Fruit fly (Drosophila melanogaster) whole organism, adult: ENCODE results near the gene nab.

ENCODE experiments used
- CG11617 ChIP-seq: fragments of 200-800 bp; sonication (Bioruptor generic); optimal IDR thresholded peaks from 2 replicates; lab custom pipeline; 2017; ENCODE audit warnings: mild to moderate bottlenecking, missing biosample characterization, missing genetic modification reagents, missing genetic modification characterization
- CG12768 ChIP-seq: fragments of 200-800 bp; sonication (Bioruptor generic); optimal IDR thresholded peaks from 2 replicates; lab custom pipeline; 2017; ENCODE audit warnings: missing biosample characterization, missing genetic modification characterization, mild to moderate bottlenecking, moderate library complexity, missing genetic modification reagents
- CG14711 ChIP-seq: fragments of 200-800 bp; sonication (Bioruptor generic); optimal IDR thresholded peaks from 2 replicates; lab custom pipeline; 2018; ENCODE audit warnings: missing biosample characterization, mild to moderate bottlenecking, missing genetic modification characterization, moderate library complexity
- CG1620 ChIP-seq: fragments of 200-800 bp; sonication (Bioruptor generic); optimal IDR thresholded peaks from 2 replicates; lab custom pipeline; 2016; ENCODE audit warnings: missing biosample characterization, missing genetic modification characterization
- CG33017 ChIP-seq: fragments of 200-800 bp; sonication (Bioruptor generic); optimal IDR thresholded peaks from 2 replicates; lab custom pipeline; 2018; ENCODE audit warnings: missing biosample characterization, mild to moderate bottlenecking, missing genetic modification characterization, moderate library complexity
- CG5204 ChIP-seq: fragments of 200-800 bp; sonication (Bioruptor generic); optimal IDR thresholded peaks from 2 replicates; lab custom pipeline; 2016; ENCODE audit warnings: missing biosample characterization, missing genetic modification characterization
- CG7045 ChIP-seq: fragments of 200-800 bp; sonication (Bioruptor generic); optimal IDR thresholded peaks from 2 replicates; lab custom pipeline; 2017; ENCODE audit warnings: missing biosample characterization, mild to moderate bottlenecking, missing genetic modification characterization
- CG7101 ChIP-seq: fragments of 200-800 bp; sonication (Bioruptor generic); optimal IDR thresholded peaks from 2 replicates; lab custom pipeline; 2018; ENCODE audit warnings: missing biosample characterization, mild to moderate bottlenecking, missing genetic modification characterization, moderate library complexity
- Clk ChIP-seq: fragments of 200-800 bp; sonication (Bioruptor generic); optimal IDR thresholded peaks from 2 replicates; lab custom pipeline; 2017; ENCODE audit warnings: missing biosample characterization, missing genetic modification characterization
- Crg-1 ChIP-seq: fragments of 200-800 bp; sonication (Bioruptor generic); optimal IDR thresholded peaks from 2 replicates; lab custom pipeline; 2016; ENCODE audit warnings: missing biosample characterization, missing genetic modification characterization
- Hr96 ChIP-seq: fragments of 200-800 bp; sonication (Bioruptor generic); optimal IDR thresholded peaks from 2 replicates; lab custom pipeline; 2016; ENCODE audit warnings: missing biosample characterization, missing genetic modification characterization
- Mnt ChIP-seq: fragments of 200-800 bp; sonication (Bioruptor generic); optimal IDR thresholded peaks from 2 replicates; lab custom pipeline; 2016; ENCODE audit warnings: missing biosample characterization, mild to moderate bottlenecking, missing genetic modification characterization
- bab1 ChIP-seq: fragments of 200-800 bp; sonication (Bioruptor generic); optimal IDR thresholded peaks from 3 replicates; lab custom pipeline; 2019; ENCODE audit warnings: missing biosample characterization, mild to moderate bottlenecking, missing genetic modification characterization, moderate library complexity
- cic ChIP-seq: fragments of 200-800 bp; sonication (Bioruptor generic); optimal IDR thresholded peaks from 2 replicates; lab custom pipeline; 2017; ENCODE audit warnings: missing biosample characterization, mild to moderate bottlenecking, missing genetic modification characterization, moderate library complexity
- cnc ChIP-seq, 2 experiments: fragments of >200 bp; optimal IDR thresholded peaks; 2 replicates each; lab custom pipeline; 2017
- kay ChIP-seq: fragments of 200-800 bp; sonication (Bioruptor generic); peaks from one replicate; lab custom pipeline; 2016; ENCODE audit warnings: missing biosample characterization, missing genetic modification characterization, borderline replicate concordance
- ovo ChIP-seq: fragments of 200-800 bp; sonication (Bioruptor generic); optimal IDR thresholded peaks from 2 replicates; lab custom pipeline; 2016; ENCODE audit warnings: missing biosample characterization, missing genetic modification characterization
- pad ChIP-seq: fragments of 200-800 bp; sonication (Bioruptor generic); optimal IDR thresholded peaks from 3 replicates; lab custom pipeline; 2017; ENCODE audit warnings: missing biosample characterization, missing genetic modification characterization, mild to moderate bottlenecking, moderate library complexity, missing genetic modification reagents
- tj ChIP-seq: fragments of 200-800 bp; sonication (Bioruptor generic); optimal IDR thresholded peaks from 3 replicates; lab custom pipeline; 2017; ENCODE audit warnings: missing biosample characterization, mild to moderate bottlenecking, missing genetic modification characterization, moderate library complexity
- toe ChIP-seq: fragments of 200-800 bp; sonication (Bioruptor generic); optimal IDR thresholded peaks from 2 replicates; lab custom pipeline; 2016; ENCODE audit warnings: missing biosample characterization, missing genetic modification characterization

nab gene

DNA sequence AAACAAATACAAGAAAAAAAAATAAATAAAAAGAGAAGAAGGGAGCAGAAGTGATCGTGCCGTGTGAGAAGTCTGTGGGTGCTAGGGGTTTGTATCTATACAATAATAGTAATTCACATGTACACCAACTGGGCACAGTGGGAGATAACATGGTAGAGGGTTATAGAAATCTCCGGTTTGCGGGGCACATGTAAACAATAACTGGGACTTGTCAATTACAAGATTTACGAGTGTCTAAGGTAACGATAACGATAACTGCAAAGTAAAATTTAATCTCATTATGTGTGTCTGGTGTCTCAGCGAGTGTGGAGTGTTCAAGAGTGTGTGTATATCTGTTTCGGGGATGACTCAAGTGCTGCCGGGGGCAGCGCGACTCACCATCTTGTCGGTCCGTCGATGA, 30.0 kb downstream of the nab start:
- TF ChIP-seq ovo (GFP tag; lab: Kevin White, UChicago) = no peak
- peak; percentile 88 for TF ChIP-seq cic (GFP tag; lab: Kevin White, UChicago)
- TF ChIP-seq cnc (optimal IDR thresholded peaks at IDR 0.05; lab: Kevin White, UChicago) = no peak
- TF ChIP-seq tj (GFP tag; lab: Kevin White, UChicago) = no peak
- TF ChIP-seq Mnt (GFP tag; lab: Kevin White, UChicago) = peak; percentile 54
- no peak for TF ChIP-seq CG7101 (tag; lab: Kevin White, UChicago)
- TF ChIP-seq CG1620 (GFP tag; lab: Kevin White, UChicago) = no peak
- TF ChIP-seq Crg-1 (GFP tag; lab: Kevin White, UChicago) = no peak

DNA sequence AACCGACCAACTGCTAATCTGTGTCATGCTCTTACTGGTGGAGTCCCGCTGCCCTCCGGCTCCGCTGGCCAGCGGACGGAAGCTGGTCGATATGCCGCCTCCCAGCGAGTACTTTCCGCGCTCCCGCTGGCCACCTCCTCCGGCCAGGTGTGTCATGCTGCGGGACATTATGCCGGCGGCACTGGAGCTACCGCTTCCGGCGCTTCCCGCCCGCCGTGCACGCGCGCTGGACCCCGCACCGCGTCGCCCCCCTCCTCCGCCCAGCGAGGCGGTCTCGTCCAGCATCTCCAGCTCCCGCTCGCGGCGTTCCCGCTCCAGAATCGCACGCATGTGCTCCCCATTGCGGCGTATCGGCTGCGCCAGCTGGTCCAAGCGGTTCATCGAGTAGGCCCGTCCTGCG, 32.2 kb downstream of the nab start:
- TF ChIP-seq Clk (GFP tag; lab: Kevin White, UChicago) (no peak), Crg-1 (GFP tag; lab: Kevin White, UChicago) (no peak), Mnt (GFP tag; lab: Kevin White, UChicago) (no peak), ovo (GFP tag; lab: Kevin White, UChicago) (no peak), bab1 (GFP tag; lab: Kevin White, UChicago) (no peak), kay (GFP tag; lab: Kevin White, UChicago) (no peak), CG7045 (GFP tag; lab: Kevin White, UChicago) (no peak), CG12768 (no peak), CG11617 (GFP tag; lab: Kevin White, UChicago) (no peak), Hr96 (GFP tag; lab: Kevin White, UChicago) (no peak), CG33017 (tag; lab: Kevin White, UChicago) (no peak), cic (GFP tag; lab: Kevin White, UChicago) (no peak), cnc (optimal IDR thresholded peaks at IDR 0.05; lab: Kevin White, UChicago) (no peak), CG5204 (GFP tag; lab: Kevin White, UChicago) (no peak), CG7101 (tag; lab: Kevin White, UChicago) (no peak)

DNA sequence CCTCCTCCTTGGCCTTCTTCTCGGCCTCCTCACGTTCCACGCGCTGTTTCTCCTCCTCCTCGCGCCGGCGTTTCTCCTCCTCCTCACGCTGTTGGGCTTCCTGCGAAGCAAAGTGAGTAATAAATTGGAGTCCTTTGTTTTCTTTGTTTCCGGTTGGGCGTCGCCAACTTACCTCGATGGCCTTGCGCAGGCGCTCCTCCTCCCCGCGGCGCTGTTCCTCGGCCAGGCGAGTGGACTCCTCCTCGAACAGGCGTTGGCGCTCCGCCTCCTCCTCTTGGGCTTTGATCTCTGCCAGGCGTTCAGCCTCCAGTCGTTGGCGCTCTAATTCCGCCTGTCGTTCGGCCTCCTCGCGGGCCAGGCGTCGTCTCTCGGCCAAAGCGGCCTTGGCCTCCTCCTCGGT, 35.0 kb downstream of the nab start:
- TF ChIP-seq CG11617 (GFP tag; lab: Kevin White, UChicago) = no peak

DNA sequence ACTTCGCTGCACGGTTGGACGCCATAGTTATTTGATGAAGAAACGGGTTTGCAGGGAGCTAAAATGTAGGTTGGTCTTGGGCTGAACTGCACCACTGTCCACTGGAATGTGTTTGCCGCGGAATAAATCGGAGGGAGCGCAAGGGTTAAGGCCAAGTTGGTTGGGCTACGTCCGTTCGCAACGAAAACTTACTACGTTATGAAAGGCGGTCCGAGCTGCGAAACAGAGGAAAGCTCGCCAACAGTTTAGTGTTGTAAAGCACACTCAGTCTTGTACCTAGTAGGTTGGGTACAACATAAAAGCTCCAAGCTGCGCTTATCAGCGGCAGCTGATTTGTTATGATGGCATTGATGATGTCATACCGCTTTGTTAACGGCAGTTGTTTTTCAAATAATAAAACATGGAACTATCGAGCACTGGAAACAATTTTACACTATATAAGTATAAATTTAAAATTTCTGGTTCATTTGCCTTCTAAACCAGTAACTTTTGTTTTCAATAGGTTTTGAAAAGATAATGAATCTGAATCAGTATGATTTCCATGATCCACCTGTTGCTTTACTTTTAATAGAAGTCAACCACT, 38.5 kb downstream of the nab start, which contains the start of gene Chd64:
Gene Chd64 (minus strand): TSS at position 204 of the 583 bp plus-strand sequence.
- peak; percentile 80 for TF ChIP-seq bab1 (GFP tag; lab: Kevin White, UChicago)
- peak; percentile 45 for TF ChIP-seq CG1620 (GFP tag; lab: Kevin White, UChicago)
- TF ChIP-seq CG14711 (tag; lab: Kevin White, UChicago) = peak; percentile 55
- peak; percentile 59 for TF ChIP-seq pad
- TF ChIP-seq CG7045 (GFP tag; lab: Kevin White, UChicago) = peak; percentile 53
- no peak for TF ChIP-seq cnc (optimal IDR thresholded peaks at IDR 0.05; lab: Kevin White, UChicago)
- TF ChIP-seq toe (GFP tag; lab: Kevin White, UChicago) = no peak
- peak; percentile 83 for TF ChIP-seq CG7101 (tag; lab: Kevin White, UChicago)
- peak; percentile 96 for TF ChIP-seq kay (GFP tag; lab: Kevin White, UChicago)
- TF ChIP-seq cic (GFP tag; lab: Kevin White, UChicago) = peak; percentile 90
- peak; percentile 56 for TF ChIP-seq tj (GFP tag; lab: Kevin White, UChicago)
- TF ChIP-seq CG12768 = peak; percentile 84
- TF ChIP-seq Mnt (GFP tag; lab: Kevin White, UChicago) = peak; percentile 68
- TF ChIP-seq ovo (GFP tag; lab: Kevin White, UChicago) = peak; percentile 55
- TF ChIP-seq Crg-1 (GFP tag; lab: Kevin White, UChicago) = peak; percentile 75
- no peak for TF ChIP-seq CG5204 (GFP tag; lab: Kevin White, UChicago)
- peak; percentile 25 for TF ChIP-seq CG11617 (GFP tag; lab: Kevin White, UChicago)
- TF ChIP-seq Clk (GFP tag; lab: Kevin White, UChicago) = peak; percentile 1
- TF ChIP-seq CG33017 (tag; lab: Kevin White, UChicago) = peak; percentile 78
- peak; percentile 72 for TF ChIP-seq Hr96 (GFP tag; lab: Kevin White, UChicago)

DNA sequence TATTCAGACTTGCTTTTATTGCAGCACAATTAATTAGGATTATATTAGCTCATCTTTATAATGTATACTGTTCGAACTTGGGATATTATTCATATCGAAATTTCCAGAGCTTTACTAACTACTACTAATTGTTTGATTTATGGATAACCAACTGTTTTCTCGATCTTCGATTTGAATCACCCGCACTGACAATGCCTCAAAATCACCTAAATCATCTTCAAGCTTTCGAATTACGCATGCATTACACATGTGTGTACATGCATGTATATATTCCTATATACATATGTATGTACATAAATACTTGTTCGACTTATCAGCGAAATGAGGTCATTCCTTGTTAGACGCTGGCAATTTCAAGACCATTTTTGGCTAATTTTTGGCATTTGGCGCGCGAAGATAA, 39.1 kb downstream of the nab start:
- no peak for TF ChIP-seq cnc (optimal IDR thresholded peaks at IDR 0.05; lab: Kevin White, UChicago)
- TF ChIP-seq kay (GFP tag; lab: Kevin White, UChicago) = peak; percentile 65

DNA sequence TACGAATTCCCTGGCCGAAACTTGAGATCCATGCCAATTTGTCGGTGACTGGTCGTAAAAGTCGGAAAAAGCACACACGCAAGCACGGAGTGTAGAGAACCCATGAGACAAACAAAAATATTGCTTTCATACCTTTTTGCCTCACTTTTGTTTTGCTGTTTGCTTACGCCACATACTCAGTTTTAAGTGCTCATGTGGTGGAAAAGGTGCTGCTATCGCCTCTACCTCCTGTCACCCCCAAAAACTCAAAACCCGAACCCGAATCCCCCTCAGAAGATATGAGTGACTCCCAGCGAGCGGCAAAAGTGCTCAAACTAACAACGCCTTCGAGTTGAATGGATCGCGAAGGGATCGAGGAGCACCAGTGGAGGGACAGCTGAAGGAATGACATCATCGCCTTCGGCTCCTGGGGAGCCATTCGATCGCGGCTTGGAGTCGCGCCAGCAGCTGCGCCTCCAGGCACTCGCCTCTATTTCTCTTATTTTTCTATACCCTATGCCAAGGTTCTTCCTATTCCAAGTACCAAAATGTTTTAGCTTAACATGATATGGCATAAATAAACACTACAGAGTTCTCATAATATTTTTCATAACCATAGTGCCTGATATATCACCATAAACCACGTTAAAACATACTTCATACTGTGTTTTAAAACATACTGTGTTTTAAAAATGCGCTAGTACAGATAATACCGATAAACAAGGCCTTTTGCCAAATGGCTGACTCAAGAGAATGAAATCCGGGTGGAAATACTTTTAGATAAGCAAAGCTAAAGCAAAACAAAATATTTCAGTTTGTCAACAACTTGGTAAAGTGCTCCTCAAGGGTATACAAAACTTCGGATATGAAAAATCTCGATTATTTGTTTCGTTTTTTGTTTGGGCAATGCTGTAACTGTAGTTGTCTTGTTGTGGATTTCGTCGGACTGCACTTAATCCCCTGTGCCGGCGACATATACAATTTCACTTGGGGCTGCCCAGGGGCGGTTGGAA, 40.1 kb downstream of the nab start:
- TF ChIP-seq CG12768 (peak; percentile 40), Hr96 (GFP tag; lab: Kevin White, UChicago) (no peak), cic (GFP tag; lab: Kevin White, UChicago) (peak; percentile 22), bab1 (GFP tag; lab: Kevin White, UChicago) (peak; percentile 54), kay (GFP tag; lab: Kevin White, UChicago) (peak; percentile 88), tj (GFP tag; lab: Kevin White, UChicago) (peak; percentile 98), CG11617 (GFP tag; lab: Kevin White, UChicago) (no peak), toe (GFP tag; lab: Kevin White, UChicago) (no peak), Mnt (GFP tag; lab: Kevin White, UChicago) (no peak)
